Fruit fly (Drosophila melanogaster) whole organism, embryonic: Measurements from ENCODE around the gene CG14930.

Experiments used
- Abd-B ChIP-seq: fragments of 200-800 bp; sonication (Bioruptor generic); optimal IDR thresholded peaks from 2 replicates; lab custom pipeline; 2018; ENCODE audit warnings: missing biosample characterization, mild to moderate bottlenecking, missing genetic modification characterization, moderate library complexity
- psq ChIP-seq: fragments of 200-800 bp; sonication (Bioruptor generic); optimal IDR thresholded peaks from 2 replicates; lab custom pipeline; 2017; ENCODE audit warnings: missing biosample characterization, missing genetic modification characterization
- stwl ChIP-seq: fragments of 200-800 bp; sonication (Bioruptor generic); optimal IDR thresholded peaks from 3 replicates; lab custom pipeline; 2018; ENCODE audit warnings: missing biosample characterization, mild to moderate bottlenecking, missing genetic modification characterization, moderate library complexity

- TF ChIP-seq stwl (no peak), Abd-B (GFP tag; lab: Kevin White, UChicago) (no peak), psq (no peak)
Measured at dm6 chr2L:11522676-11523075, 1.6 kb upstream of the CG14930 start, which contains the start of gene CG43153.
